Worm (Caenorhabditis elegans) whole organism, young adult: ENCODE data around the gene npp-25.

Experiments
- B0035.1 ChIP-seq: sonication (generic microtip); optimal IDR thresholded peaks from 2 replicates; lab custom pipeline; 2016; ENCODE audit warnings: missing genetic modification characterization, mild to moderate bottlenecking, missing compliant biosample characterization, missing genotype, missing genetic modification reagents
- K11D2.4 ChIP-seq: fragments of 200-800 bp; sonication (Bioruptor generic); IDR thresholded peaks from 2 replicates; pipeline ENCODE4 v1.3.6; 2022; ENCODE audit warnings: missing genetic modification reagents, missing genetic modification characterization, missing compliant biosample characterization
- Y53F4B.3 ChIP-seq: fragments of 200-800 bp; sonication (Bioruptor generic); IDR thresholded peaks from 2 replicates; pipeline ENCODE4 v1.3.6; 2022; ENCODE audit warnings: missing genetic modification reagents, missing genetic modification characterization, missing compliant biosample characterization
- Y95B8A.8 ChIP-seq: fragments of 200-800 bp; sonication (Bioruptor generic); IDR thresholded peaks from 2 replicates; pipeline ENCODE4 v1.3.6; 2022; ENCODE audit warnings: missing genetic modification reagents, missing genetic modification characterization, missing compliant biosample characterization
- ama-1 ChIP-seq, 3 experiments: fragments of 150-350 bp in 1 of 3; sonication (generic microtip) in 2 of 3; optimal IDR thresholded peaks; 2 replicates each; lab custom pipeline; 2014 to 2018; ENCODE audit warnings: missing biosample characterization in 2 of 3, missing genetic modification characterization in 2 of 3, missing genetic modification reagents in 2 of 3
- atf-7 ChIP-seq: sonication (generic microtip); optimal IDR thresholded peaks from 2 replicates; lab custom pipeline; 2017; ENCODE audit warnings: mild to moderate bottlenecking, missing genetic modification characterization, missing compliant biosample characterization
- attf-3 ChIP-seq: fragments of 200-800 bp; sonication (Bioruptor generic); conservative IDR thresholded peaks from 2 replicates; pipeline ENCODE4 v1.3.6; 2022; ENCODE audit warnings: missing genetic modification reagents, missing genetic modification characterization, missing compliant biosample characterization
- attf-6 ChIP-seq: fragments of 200-800 bp; sonication (Bioruptor generic); IDR thresholded peaks from 2 replicates; pipeline ENCODE4 v1.3.6; 2022; ENCODE audit warnings: missing genetic modification reagents, missing genetic modification characterization, missing compliant biosample characterization
- bed-1 ChIP-seq: fragments of 200-800 bp; sonication (Bioruptor generic); IDR thresholded peaks from 2 replicates; pipeline ENCODE4 v1.3.6; 2022; ENCODE audit warnings: missing genetic modification reagents, missing genetic modification characterization, missing compliant biosample characterization
- ceh-27 ChIP-seq: fragments of 200-800 bp; sonication (Bioruptor generic); optimal IDR thresholded peaks from 2 replicates; lab custom pipeline; 2018; ENCODE audit warnings: mild to moderate bottlenecking, missing genetic modification characterization, moderate library complexity, missing compliant biosample characterization
- ceh-40 ChIP-seq: fragments of 200-800 bp; sonication (Bioruptor generic); IDR thresholded peaks from 2 replicates; pipeline ENCODE4 v1.3.6; 2022; ENCODE audit warnings: missing genetic modification characterization, missing compliant biosample characterization
- chd-7 ChIP-seq: sonication (generic microtip); optimal IDR thresholded peaks from 2 replicates; lab custom pipeline; 2016; ENCODE audit warnings: mild to moderate bottlenecking, missing genetic modification characterization, moderate library complexity, missing compliant biosample characterization
- dox-1 ChIP-seq: fragments of 200-800 bp; sonication (Bioruptor generic); IDR thresholded peaks from 2 replicates; pipeline ENCODE4 v1.3.6; 2022; ENCODE audit warnings: missing genetic modification reagents, missing genetic modification characterization, missing compliant biosample characterization
- egl-44 ChIP-seq: fragments of 200-800 bp; sonication (Bioruptor generic); IDR thresholded peaks from 2 replicates; pipeline ENCODE4 v1.3.6; 2022; ENCODE audit warnings: missing genetic modification reagents, missing genetic modification characterization, missing compliant biosample characterization
- ets-4 ChIP-seq: fragments of 200-800 bp; sonication (Bioruptor generic); optimal IDR thresholded peaks from 2 replicates; lab custom pipeline; 2018; ENCODE audit warnings: mild to moderate bottlenecking, missing genetic modification characterization, missing compliant biosample characterization
- hlh-26 ChIP-seq: fragments of 200-800 bp; sonication (Bioruptor generic); conservative IDR thresholded peaks from 2 replicates; pipeline ENCODE4 v1.3.6; 2022; ENCODE audit warnings: missing genetic modification reagents, missing genetic modification characterization, missing compliant biosample characterization
- hmg-1.2 ChIP-seq: fragments of 200-800 bp; sonication (Bioruptor generic); IDR thresholded peaks from 2 replicates; pipeline ENCODE4 v1.3.6; 2022; ENCODE audit warnings: missing genetic modification reagents, missing genetic modification characterization, missing compliant biosample characterization
- hmg-20 ChIP-seq: fragments of 200-800 bp; sonication (Bioruptor generic); IDR thresholded peaks from 2 replicates; pipeline ENCODE4 v1.3.6; 2022; ENCODE audit warnings: missing genetic modification reagents, missing genetic modification characterization, missing compliant biosample characterization
- let-526 ChIP-seq: fragments of 200-800 bp; sonication (Bioruptor generic); IDR thresholded peaks from 2 replicates; pipeline ENCODE4 v1.3.6; 2022; ENCODE audit warnings: missing genetic modification reagents, missing genetic modification characterization, missing compliant biosample characterization
- lin-26 ChIP-seq: fragments of 200-800 bp; sonication (Bioruptor generic); IDR thresholded peaks from 2 replicates; pipeline ENCODE4 v1.3.6; 2022; ENCODE audit warnings: missing genetic modification reagents, missing genetic modification characterization, missing compliant biosample characterization
- lsl-1 ChIP-seq: fragments of 200-800 bp; sonication (Bioruptor generic); optimal IDR thresholded peaks from 2 replicates; lab custom pipeline; 2018; ENCODE audit warnings: mild to moderate bottlenecking, missing genetic modification characterization, moderate library complexity, missing compliant biosample characterization
- madf-3 ChIP-seq: fragments of 200-800 bp; sonication (Bioruptor generic); IDR thresholded peaks from 2 replicates; pipeline ENCODE4 v1.3.6; 2022; ENCODE audit warnings: missing genetic modification reagents, missing genetic modification characterization, missing compliant biosample characterization
- madf-8 ChIP-seq: fragments of 200-800 bp; sonication (Bioruptor generic); conservative IDR thresholded peaks from 2 replicates; pipeline ENCODE4 v1.3.6; 2022; ENCODE audit warnings: missing genetic modification reagents, missing genetic modification characterization, missing compliant biosample characterization
- mel-28 ChIP-seq: sonication (generic microtip); optimal IDR thresholded peaks from 2 replicates; lab custom pipeline; 2016; ENCODE audit warnings: borderline replicate concordance, mild to moderate bottlenecking, missing genetic modification characterization, missing compliant biosample characterization
- mes-4 ChIP-seq: sonication (generic microtip); optimal IDR thresholded peaks from 2 replicates; lab custom pipeline; 2016; ENCODE audit warnings: missing genotype, missing genetic modification characterization, missing compliant biosample characterization
- nfyb-1 ChIP-seq: fragments of 200-800 bp; sonication (Bioruptor generic); IDR thresholded peaks from 2 replicates; pipeline ENCODE4 v1.3.6; 2022; ENCODE audit warnings: missing genetic modification reagents, missing genetic modification characterization, missing compliant biosample characterization
- nhr-120 ChIP-seq: fragments of 200-800 bp; sonication (Bioruptor generic); IDR thresholded peaks from 2 replicates; pipeline ENCODE4 v1.3.6; 2022; ENCODE audit warnings: missing genetic modification characterization, missing compliant biosample characterization
- nhr-179 ChIP-seq: sonication (generic microtip); optimal IDR thresholded peaks from 2 replicates; lab custom pipeline; 2016; ENCODE audit warnings: mild to moderate bottlenecking, missing genetic modification characterization, missing compliant biosample characterization
- nhr-27 ChIP-seq: fragments of 200-800 bp; sonication (Bioruptor generic); optimal IDR thresholded peaks from 2 replicates; lab custom pipeline; 2018; ENCODE audit warnings: mild to moderate bottlenecking, missing genetic modification characterization, moderate library complexity, missing compliant biosample characterization
- pha-4 ChIP-seq: fragments of 150-350 bp; sonication (generic microtip); optimal IDR thresholded peaks from 2 replicates; lab custom pipeline; 2014; ENCODE audit warnings: missing biosample characterization, missing genetic modification reagents, missing genetic modification characterization
- rpc-1 ChIP-seq, 2 experiments: fragments of 150-350 bp in 1 of 2; sonication (generic microtip) in 1 of 2; optimal IDR thresholded peaks; 2 replicates each; lab custom pipeline; 2014 to 2018; ENCODE audit warnings: missing biosample characterization in 1 of 2, missing genetic modification characterization in 1 of 2, missing genetic modification reagents in 1 of 2, missing genotype in 1 of 2
- sdz-38 ChIP-seq: sonication (generic microtip); optimal IDR thresholded peaks from 2 replicates; lab custom pipeline; 2016; ENCODE audit warnings: missing genotype, missing genetic modification characterization, missing compliant biosample characterization
- sea-2 ChIP-seq: fragments of 200-800 bp; sonication (Bioruptor generic); IDR thresholded peaks from 2 replicates; pipeline ENCODE4 v1.3.6; 2022; ENCODE audit warnings: missing genetic modification characterization, missing compliant biosample characterization
- snpc-1.1 ChIP-seq: sonication (generic microtip); optimal IDR thresholded peaks from 2 replicates; lab custom pipeline; 2017; ENCODE audit warnings: missing genetic modification characterization, mild to moderate bottlenecking, missing compliant biosample characterization, antibody characterized with exemption, moderate library complexity, missing genotype, missing genetic modification reagents; ENCODE audit not compliant: insufficient read depth
- snpc-3.4 ChIP-seq: sonication (generic microtip); optimal IDR thresholded peaks from 2 replicates; lab custom pipeline; 2017; ENCODE audit warnings: missing genetic modification characterization, mild to moderate bottlenecking, missing compliant biosample characterization, antibody characterized with exemption, moderate library complexity, missing genotype, missing genetic modification reagents
- snpc-4 ChIP-seq, 5 experiments: fragments of 150-350 bp in 1 of 5; sonication (generic microtip) in 4 of 5; optimal IDR thresholded peaks; 2 replicates each; lab custom pipeline; 2014 to 2018; ENCODE audit warnings: missing genetic modification characterization in 5 of 5, missing biosample characterization in 3 of 5, antibody characterized with exemption in 2 of 5, mild to moderate bottlenecking in 2 of 5, missing compliant biosample characterization in 2 of 5, missing genotype in 2 of 5, moderate library complexity in 2 of 5, missing genetic modification reagents in 1 of 5
- xnd-1 ChIP-seq: sonication (generic microtip); optimal IDR thresholded peaks from 2 replicates; lab custom pipeline; 2016; ENCODE audit warnings: missing genotype, missing genetic modification reagents, missing genetic modification characterization, missing compliant biosample characterization
- zfh-2 ChIP-seq: fragments of 200-800 bp; sonication (Bioruptor generic); conservative IDR thresholded peaks from 2 replicates; pipeline ENCODE4 v1.3.6; 2022; ENCODE audit warnings: missing genetic modification reagents, missing genetic modification characterization, missing compliant biosample characterization
- ztf-26 ChIP-seq: sonication (generic microtip); optimal IDR thresholded peaks from 2 replicates; lab custom pipeline; 2017; ENCODE audit warnings: missing genetic modification characterization, missing compliant biosample characterization
- ztf-6 ChIP-seq: fragments of 200-800 bp; sonication (Bioruptor generic); IDR thresholded peaks from 2 replicates; pipeline ENCODE4 v1.3.6; 2022; ENCODE audit warnings: missing genetic modification reagents, missing genetic modification characterization, missing compliant biosample characterization

Gene npp-25

ce11 chrIII:12894207-12894606 is 31.6 kb downstream of the npp-25 start:
- TF ChIP-seq pha-4 (tag; lab: Kevin White, UChicago) (no peak), lin-26 (GFP tag; lab: Robert Waterston, UW) (no peak), Y95B8A.8 (GFP tag; lab: Robert Waterston, UW) (no peak), nhr-120 (GFP tag; lab: Robert Waterston, UW) (no peak), ets-4 (GFP tag; lab: Kevin White, UChicago) (no peak)

- no peak for TF ChIP-seq xnd-1 (tag; lab: Kevin White, UChicago)
- TF ChIP-seq madf-8: no peak
- no peak for TF ChIP-seq Y95B8A.8 (GFP tag; lab: Robert Waterston, UW)
- no peak for TF ChIP-seq nhr-27 (tag; lab: Kevin White, UChicago)
- TF ChIP-seq pha-4 (tag; lab: Kevin White, UChicago): no peak
Observed at ce11 chrIII:12892767-12893166, 33.0 kb downstream of the npp-25 start.

- TF ChIP-seq B0035.1 (tag; lab: Kevin White, UChicago): no peak
- TF ChIP-seq snpc-3.4: no peak
- TF ChIP-seq chd-7: no peak
- TF ChIP-seq hlh-26: no peak
- TF ChIP-seq nfyb-1 (GFP tag; lab: Robert Waterston, UW): no peak
- no peak for TF ChIP-seq ztf-26 (tag; lab: Kevin White, UChicago)
- TF ChIP-seq ceh-27 (GFP tag; lab: Kevin White, UChicago): no peak
- no peak for TF ChIP-seq K11D2.4 (GFP tag; lab: Robert Waterston, UW)
- no peak for TF ChIP-seq nhr-179 (tag; lab: Kevin White, UChicago)
- TF ChIP-seq mes-4 (tag; lab: Kevin White, UChicago): no peak
- TF ChIP-seq, all 124 proteins: peak for 0
Observed at ce11 chrIII:12891580-12891979, 34.2 kb downstream of the npp-25 start, which contains the start of the genes Y37D8A.29 and unc-71. TSS of gene Y37D8A.29 (minus strand) at chrIII:12891680. TSS of gene unc-71 (minus strand) at chrIII:12891738.

DNA sequence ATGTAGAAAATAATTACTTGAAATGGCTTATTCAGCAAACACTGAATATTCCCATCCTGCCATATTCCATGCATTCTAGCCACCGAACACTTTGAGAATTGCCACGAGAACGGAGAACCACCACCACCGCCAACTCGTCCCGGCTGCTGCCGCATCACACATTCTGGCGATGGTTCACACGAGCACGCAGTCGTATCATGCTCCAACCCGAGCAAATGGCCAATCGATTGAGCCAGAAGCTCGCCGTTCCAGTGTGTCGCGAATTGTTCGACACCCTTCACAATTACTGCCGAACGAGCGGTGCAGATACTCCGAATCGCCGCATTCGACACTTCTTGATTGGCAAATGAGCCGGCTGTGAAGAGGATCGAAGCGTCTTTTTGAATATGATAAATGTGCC is 40.6 kb downstream of the npp-25 start:
- TF ChIP-seq rpc-1 (optimal IDR thresholded peaks at IDR 0.05; lab: Kevin White, UChicago) (no peak), rpc-1 (tag; optimal IDR thresholded peaks at IDR 0.05; lab: Kevin White, UChicago) (no peak), snpc-4 (GFP tag; optimal IDR thresholded peaks at IDR 0.05; lab: Kevin White, UChicago) (no peak), snpc-4 (tag; optimal IDR thresholded peaks at IDR 0.05; lab: Kevin White, UChicago) (no peak), hmg-20 (GFP tag; lab: Robert Waterston, UW) (no peak), bed-1 (GFP tag; lab: Robert Waterston, UW) (0 out of 2 replicates have a peak, but pooled peaks have one; percentile 67), zfh-2 (GFP tag; lab: Robert Waterston, UW) (peak; percentile 66), hlh-26 (no peak), egl-44 (no peak), lin-26 (GFP tag; lab: Robert Waterston, UW) (no peak), let-526 (no peak), ztf-6 (GFP tag; lab: Robert Waterston, UW) (no peak)
- TF ChIP-seq, all 124 proteins: peak for 2

- TF ChIP-seq attf-6 (GFP tag; lab: Robert Waterston, UW) (no peak), hmg-1.2 (GFP tag; lab: Robert Waterston, UW) (0 out of 2 replicates have a peak, but pooled peaks have one; percentile 13), Y53F4B.3 (GFP tag; lab: Robert Waterston, UW) (no peak), ama-1 (optimal IDR thresholded peaks at IDR 0.05; lab: Kevin White, UChicago) (no peak), ama-1 (GFP tag; optimal IDR thresholded peaks at IDR 0.05; lab: Kevin White, UChicago) (peak in 1 of 2 experiments; percentile 8), attf-3 (no peak), dox-1 (no peak), atf-7 (no peak), mes-4 (tag; lab: Kevin White, UChicago) (no peak), sdz-38 (tag; lab: Kevin White, UChicago) (no peak), hlh-26 (no peak), nhr-179 (tag; lab: Kevin White, UChicago) (no peak), sea-2 (no peak), mel-28 (tag; lab: Kevin White, UChicago) (no peak), K11D2.4 (GFP tag; lab: Robert Waterston, UW) (no peak), lsl-1 (GFP tag; lab: Kevin White, UChicago) (peak; percentile 7), xnd-1 (tag; lab: Kevin White, UChicago) (peak; percentile 64), nhr-120 (GFP tag; lab: Robert Waterston, UW) (no peak), snpc-1.1 (tag; lab: Kevin White, UChicago) (no peak), ceh-40 (GFP tag; lab: Robert Waterston, UW) (no peak), madf-3 (no peak)
Observed at ce11 chrIII:12880704-12881103, 45.1 kb downstream of the npp-25 start.
